Worm (Caenorhabditis elegans) whole organism, L4/young adult: ENCODE measurements around the gene srx-4.

Source experiments
- W03F9.2 ChIP-seq: fragments of 150-350 bp; optimal IDR thresholded peaks from 2 replicates; lab custom pipeline; 2014; ENCODE audit warnings: missing biosample characterization, missing genetic modification characterization
- dao-5 ChIP-seq: sonication (generic microtip); optimal IDR thresholded peaks from 2 replicates; lab custom pipeline; 2016; ENCODE audit warnings: missing genotype, missing genetic modification characterization, moderate library complexity, missing compliant biosample characterization
- him-1 ChIP-seq: sonication (generic microtip); optimal IDR thresholded peaks from 2 replicates; lab custom pipeline; 2016; ENCODE audit warnings: missing genotype, missing genetic modification reagents, missing genetic modification characterization, missing compliant biosample characterization

The srx-4 gene

ce11 chrV:724946-725806, 32.6 kb upstream of the srx-4 start:
- TF ChIP-seq dao-5 (tag; lab: Kevin White, UChicago) (no peak), W03F9.2 (tag; lab: Kevin White, UChicago) (no peak), him-1 (tag; lab: Kevin White, UChicago) (no peak)

ce11 chrV:724470-724890, 31.9 kb upstream of the srx-4 start:
- TF ChIP-seq dao-5 (tag; lab: Kevin White, UChicago) = no peak
- no peak for TF ChIP-seq W03F9.2 (tag; lab: Kevin White, UChicago)

- TF ChIP-seq him-1 (tag; lab: Kevin White, UChicago) = no peak
- TF ChIP-seq dao-5 (tag; lab: Kevin White, UChicago) = no peak
- TF ChIP-seq W03F9.2 (tag; lab: Kevin White, UChicago) = no peak
These were observed 31.4 kb upstream of the srx-4 start, which contains the start of gene fbxb-72 for ce11 chrV:723895-724352. fbxb-72 (minus strand) TSS chrV:723952.

ce11 chrV:722889-723288, 30.3 kb upstream of the srx-4 start:
- TF ChIP-seq him-1 (tag; lab: Kevin White, UChicago) (no peak), dao-5 (tag; lab: Kevin White, UChicago) (no peak), W03F9.2 (tag; lab: Kevin White, UChicago) (no peak)

ce11 chrV:719731-720130, 27.2 kb upstream of the srx-4 start, which contains the start of gene srbc-40:
srbc-40 (minus strand) TSS chrV:719831.
- TF ChIP-seq W03F9.2 (tag; lab: Kevin White, UChicago) (no peak), dao-5 (tag; lab: Kevin White, UChicago) (no peak), him-1 (tag; lab: Kevin White, UChicago) (no peak)

ce11 chrV:712882-713281, 20.3 kb upstream of the srx-4 start, which contains the start of gene cyp-33C11:
cyp-33C11 (minus strand) TSS chrV:712982.
- TF ChIP-seq him-1 (tag; lab: Kevin White, UChicago) (no peak), W03F9.2 (tag; lab: Kevin White, UChicago) (no peak), dao-5 (tag; lab: Kevin White, UChicago) (no peak)

ce11 chrV:708808-709207, 16.2 kb upstream of the srx-4 start, which contains the start of gene srbc-39:
srbc-39 (plus strand) TSS chrV:709108.
- TF ChIP-seq dao-5 (tag; lab: Kevin White, UChicago) = no peak
- TF ChIP-seq W03F9.2 (tag; lab: Kevin White, UChicago) = no peak
- TF ChIP-seq him-1 (tag; lab: Kevin White, UChicago) = no peak

- no peak for TF ChIP-seq him-1 (tag; lab: Kevin White, UChicago)
- no peak for TF ChIP-seq dao-5 (tag; lab: Kevin White, UChicago)
- no peak for TF ChIP-seq W03F9.2 (tag; lab: Kevin White, UChicago)
These were observed 14.3 kb upstream of the srx-4 start, which contains the start of gene srbc-38 for ce11 chrV:706918-707317. srbc-38 (plus strand) TSS chrV:707218.

ce11 chrV:702260-702659, 9.7 kb upstream of the srx-4 start, which contains the start of gene srbc-37:
srbc-37 (plus strand) TSS chrV:702560.
- TF ChIP-seq dao-5 (tag; lab: Kevin White, UChicago) (no peak), W03F9.2 (tag; lab: Kevin White, UChicago) (no peak), him-1 (tag; lab: Kevin White, UChicago) (no peak)

ce11 chrV:699489-700129, 7.0 kb upstream of the srx-4 start, which contains the start of the genes ugt-29 and srx-5:
ugt-29 (minus strand) TSS chrV:699589.
srx-5 (plus strand) TSS chrV:700079.
- no peak for TF ChIP-seq dao-5 (tag; lab: Kevin White, UChicago)
- no peak for TF ChIP-seq W03F9.2 (tag; lab: Kevin White, UChicago)
- TF ChIP-seq him-1 (tag; lab: Kevin White, UChicago) = no peak

ce11 chrV:699051-699450, 6.5 kb upstream of the srx-4 start:
- TF ChIP-seq dao-5 (tag; lab: Kevin White, UChicago) = no peak
- TF ChIP-seq him-1 (tag; lab: Kevin White, UChicago) = no peak
- TF ChIP-seq W03F9.2 (tag; lab: Kevin White, UChicago) = no peak

ce11 chrV:695914-696313, 3.3 kb upstream of the srx-4 start, which contains the start of gene srj-52:
srj-52 (minus strand) TSS chrV:696014.
- TF ChIP-seq him-1 (tag; lab: Kevin White, UChicago) (no peak), dao-5 (tag; lab: Kevin White, UChicago) (no peak), W03F9.2 (tag; lab: Kevin White, UChicago) (no peak)

- TF ChIP-seq W03F9.2 (tag; lab: Kevin White, UChicago) (no peak), him-1 (tag; lab: Kevin White, UChicago) (no peak), dao-5 (tag; lab: Kevin White, UChicago) (no peak)
These were observed 2.1 kb upstream of the srx-4 start, which contains the start of gene srj-53 for ce11 chrV:694625-695024. srj-53 (minus strand) TSS chrV:694725.
